Worm (Caenorhabditis elegans) whole organism, young adult: ENCODE data around the gene C35A5.3.

Experiments used
- B0336.3 ChIP-seq: fragments of 200-800 bp; sonication (Bioruptor generic); IDR thresholded peaks from 2 replicates; pipeline ENCODE4 v1.3.6; 2022; ENCODE audit warnings: missing genetic modification characterization, missing compliant biosample characterization
- C17E4.6 ChIP-seq: fragments of 200-800 bp; sonication (Bioruptor generic); IDR thresholded peaks from 2 replicates; pipeline ENCODE4 v1.3.6; 2022; ENCODE audit warnings: missing genetic modification reagents, missing genetic modification characterization, missing compliant biosample characterization
- F22D6.2 ChIP-seq: sonication (generic microtip); optimal IDR thresholded peaks from 2 replicates; lab custom pipeline; 2016; ENCODE audit warnings: mild to moderate bottlenecking, missing genetic modification characterization, missing compliant biosample characterization
- ama-1 ChIP-seq, 3 experiments: fragments of 150-350 bp in 1 of 3; sonication (generic microtip) in 2 of 3; optimal IDR thresholded peaks; 2 replicates each; lab custom pipeline; 2014 to 2018; ENCODE audit warnings: missing biosample characterization in 2 of 3, missing genetic modification characterization in 2 of 3, missing genetic modification reagents in 2 of 3
- ceh-27 ChIP-seq: fragments of 200-800 bp; sonication (Bioruptor generic); optimal IDR thresholded peaks from 2 replicates; lab custom pipeline; 2018; ENCODE audit warnings: mild to moderate bottlenecking, missing genetic modification characterization, moderate library complexity, missing compliant biosample characterization
- ceh-58 ChIP-seq: fragments of 200-800 bp; sonication (Bioruptor generic); IDR thresholded peaks from 2 replicates; pipeline ENCODE4 v1.3.6; 2022; ENCODE audit warnings: missing genetic modification characterization, missing compliant biosample characterization
- ekl-4 ChIP-seq: fragments of 200-800 bp; sonication (Bioruptor generic); IDR thresholded peaks from 2 replicates; pipeline ENCODE4 v1.3.6; 2022; ENCODE audit warnings: missing genetic modification reagents, missing genetic modification characterization, missing compliant biosample characterization
- hmg-1.2 ChIP-seq: fragments of 200-800 bp; sonication (Bioruptor generic); IDR thresholded peaks from 2 replicates; pipeline ENCODE4 v1.3.6; 2022; ENCODE audit warnings: missing genetic modification reagents, missing genetic modification characterization, missing compliant biosample characterization
- lir-1 ChIP-seq: fragments of 200-800 bp; sonication (Bioruptor generic); conservative IDR thresholded peaks from 2 replicates; pipeline ENCODE4 v1.3.6; 2022; ENCODE audit warnings: missing genetic modification reagents, missing genetic modification characterization, missing compliant biosample characterization
- mel-28 ChIP-seq: sonication (generic microtip); optimal IDR thresholded peaks from 2 replicates; lab custom pipeline; 2016; ENCODE audit warnings: borderline replicate concordance, mild to moderate bottlenecking, missing genetic modification characterization, missing compliant biosample characterization

DNA sequence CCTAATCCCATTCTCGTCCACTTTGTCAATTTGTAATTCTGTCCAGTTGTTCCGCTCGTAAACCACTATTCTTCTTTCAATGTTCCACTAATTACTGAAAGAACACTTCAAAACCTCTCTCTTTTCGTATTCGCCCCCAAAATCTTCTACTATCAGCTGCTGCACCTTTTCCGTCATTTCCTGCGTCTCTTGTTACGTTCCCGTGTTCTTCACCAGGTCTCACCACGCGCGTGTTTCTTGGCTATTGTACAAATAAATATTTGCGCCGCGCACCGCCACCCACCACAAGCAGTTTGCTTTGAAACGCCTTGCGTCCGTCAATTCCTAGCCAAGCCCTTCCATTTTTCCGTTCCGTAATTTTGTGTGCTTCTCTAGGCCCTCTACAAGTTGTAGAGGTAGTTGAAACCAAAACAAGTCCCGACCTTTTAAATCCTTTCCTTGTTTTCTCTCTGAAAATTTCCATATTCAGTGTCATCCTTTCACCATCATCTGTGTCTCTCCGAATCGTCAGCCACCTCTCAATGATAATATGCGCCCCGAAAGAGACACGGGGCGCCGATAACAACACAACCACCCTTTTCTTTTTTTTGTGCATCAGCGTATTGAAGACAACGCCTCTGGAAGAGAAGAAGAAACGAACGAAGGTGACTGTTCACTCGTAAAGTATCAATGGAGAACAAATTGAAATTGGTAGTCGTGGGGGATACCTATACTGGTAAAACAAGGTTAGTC lies 22.9 kb downstream of the C35A5.3 start, which contains the start of the genes crp-1 and Y32F6B.9:
- TF ChIP-seq lir-1 (GFP tag; lab: Robert Waterston, UW) (no peak), F22D6.2 (tag; lab: Kevin White, UChicago) (no peak), ama-1 (optimal IDR thresholded peaks at IDR 0.05; lab: Kevin White, UChicago) (no peak), ama-1 (GFP tag; optimal IDR thresholded peaks at IDR 0.05; lab: Kevin White, UChicago) (no peak), ekl-4 (GFP tag; lab: Robert Waterston, UW) (no peak), ceh-58 (GFP tag; lab: Robert Waterston, UW) (no peak), mel-28 (tag; lab: Kevin White, UChicago) (no peak), ceh-27 (GFP tag; lab: Kevin White, UChicago) (no peak), B0336.3 (GFP tag; lab: Robert Waterston, UW) (0 out of 2 replicates have a peak, but pooled peaks have one; percentile 19), C17E4.6 (no peak), hmg-1.2 (GFP tag; lab: Robert Waterston, UW) (no peak)
